Fruit fly (Drosophila melanogaster): ENCODE results near the gene Ype.

The Ype gene

dm6 chrX:13396378-13397099 lies 9.3 kb upstream of the Ype start, which contains the start of gene Bcat (continued):
- TF ChIP-seq kni (GFP tag; optimal IDR thresholded peaks at IDR 0.05) (no peak), disco-r (GFP tag; optimal IDR thresholded peaks at IDR 0.05) (no peak), fru (optimal IDR thresholded peaks at IDR 0.05) (no peak), CG13296 (GFP tag; optimal IDR thresholded peaks at IDR 0.05) (peak; percentile 69), BtbVII (GFP tag; optimal IDR thresholded peaks at IDR 0.05) (peak; percentile 77), Nf-YC (tag; optimal IDR thresholded peaks at IDR 0.05) (peak; percentile 69), Taf1 (GFP tag; IDR thresholded peaks at IDR 0.05) (no peak), HHEX (GFP tag; optimal IDR thresholded peaks at IDR 0.05) (peak; percentile 63), Eip74EF (GFP tag; optimal IDR thresholded peaks at IDR 0.05) (peak in 1 of 2 experiments; percentile 45), Ets97D (GFP tag; optimal IDR thresholded peaks at IDR 0.05) (no peak), pho (GFP tag; optimal IDR thresholded peaks at IDR 0.05) (peak; percentile 36), CG7556 (GFP tag; optimal IDR thresholded peaks at IDR 0.05) (peak; percentile 91), ranshi (GFP tag; IDR thresholded peaks at IDR 0.05) (0 out of 2 replicates have a peak, but pooled peaks have one; percentile 35), CG34224 (GFP tag; IDR thresholded peaks at IDR 0.05; ENCODE audit: partially characterized antibody) (0 out of 3 replicates have a peak, but pooled peaks have one; percentile 13), CG4730 (GFP tag; IDR thresholded peaks at IDR 0.05) (0 out of 2 replicates have a peak, but pooled peaks have one; percentile 33), Neu2 (GFP tag; optimal IDR thresholded peaks at IDR 0.05; ENCODE audit: borderline replicate concordance) (no peak), sna (GFP tag; IDR thresholded peaks at IDR 0.05; ENCODE audit: partially characterized antibody) (no peak), NC2α (GFP tag; optimal IDR thresholded peaks at IDR 0.05) (peak; percentile 4), unpg (GFP tag; optimal IDR thresholded peaks at IDR 0.05) (peak; percentile 50), prd (optimal IDR thresholded peaks at IDR 0.05) (no peak), prd (GFP tag; IDR thresholded peaks at IDR 0.05) (peak; percentile 59; the same call in 1 of the 3 replicates), CG1603 (tag; optimal IDR thresholded peaks at IDR 0.05) (peak; percentile 4), MESR4 (GFP tag; optimal IDR thresholded peaks at IDR 0.05) (no peak), CG2889 (GFP tag; IDR thresholded peaks at IDR 0.05) (0 out of 3 replicates have a peak, but pooled peaks have one; percentile 39), D19A (tag; optimal IDR thresholded peaks at IDR 0.05) (peak; percentile 35), dati (GFP tag; IDR thresholded peaks at IDR 0.05) (no peak), Vsx1 (GFP tag; optimal IDR thresholded peaks at IDR 0.05) (no peak), dpn (GFP tag; optimal IDR thresholded peaks at IDR 0.05) (peak; percentile 18 to 55), Bdp1 (GFP tag; optimal IDR thresholded peaks at IDR 0.05) (no peak), CG6654 (GFP tag; optimal IDR thresholded peaks at IDR 0.05) (peak; percentile 2), CG7745 (tag; optimal IDR thresholded peaks at IDR 0.05) (no peak), HmgD (GFP tag; optimal IDR thresholded peaks at IDR 0.05) (no peak), ssp (GFP tag; IDR thresholded peaks at IDR 0.05) (peak; percentile 47), grau (tag; optimal IDR thresholded peaks at IDR 0.05) (peak; percentile 78), Adf1 (GFP tag; IDR thresholded peaks at IDR 0.05) (no peak), CG6175 (GFP tag; IDR thresholded peaks at IDR 0.05) (0 out of 3 replicates have a peak, but pooled peaks have one; percentile 5), CG17359 (tag; optimal IDR thresholded peaks at IDR 0.05) (peak; percentile 29), mld (GFP tag; IDR thresholded peaks at IDR 0.05; ENCODE audit: partially characterized antibody) (no peak), CG32767 (GFP tag; IDR thresholded peaks at IDR 0.05) (0 out of 2 replicates have a peak, but pooled peaks have one; percentile 39), Tbp (GFP tag; optimal IDR thresholded peaks at IDR 0.05) (no peak), CG11504 (tag; optimal IDR thresholded peaks at IDR 0.05) (peak; percentile 85), ap (GFP tag; IDR thresholded peaks at IDR 0.05) (no peak), CG12942 (GFP tag; optimal IDR thresholded peaks at IDR 0.05) (peak; percentile 54), ttk (GFP tag; IDR thresholded peaks at IDR 0.05) (0 out of 2 replicates have a peak, but pooled peaks have one; percentile 32), Hr51 (GFP tag; optimal IDR thresholded peaks at IDR 0.05) (peak in 1 of 2 experiments; percentile 88), luna (GFP tag; optimal IDR thresholded peaks at IDR 0.05) (no peak), CG31365 (tag; optimal IDR thresholded peaks at IDR 0.05) (no peak), CG2875 (GFP tag; optimal IDR thresholded peaks at IDR 0.05) (peak; percentile 9), nerfin-1 (tag; optimal IDR thresholded peaks at IDR 0.05) (peak; percentile 23)
